Fruit fly (Drosophila melanogaster) whole organism, pupa: ENCODE results near the gene CG42656.

Source experiments
- CG10348 ChIP-seq: fragments of 200-800 bp; sonication (Bioruptor generic); IDR thresholded peaks from 2 replicates; pipeline ENCODE4 v1.3.6; 2022; ENCODE audit warnings: missing biosample characterization, missing genetic modification characterization
- CG12605 ChIP-seq: fragments of 200-800 bp; sonication (Bioruptor generic); IDR thresholded peaks from 2 replicates; pipeline ENCODE4 v1.3.6; 2022; ENCODE audit warnings: missing biosample characterization, missing genetic modification characterization
- CG13204 ChIP-seq: fragments of 200-800 bp; sonication (Bioruptor generic); optimal IDR thresholded peaks from 2 replicates; lab custom pipeline; 2018; ENCODE audit warnings: missing biosample characterization, mild to moderate bottlenecking, missing genetic modification characterization, moderate library complexity
- CG14655 ChIP-seq: fragments of 200-800 bp; sonication (Bioruptor generic); optimal IDR thresholded peaks from 3 replicates; lab custom pipeline; 2017; ENCODE audit warnings: mild to moderate bottlenecking, missing biosample characterization, missing genetic modification reagents, missing genetic modification characterization
- CG15710 ChIP-seq: fragments of 200-800 bp; sonication (Bioruptor generic); optimal IDR thresholded peaks from 2 replicates; lab custom pipeline; 2018; ENCODE audit warnings: missing biosample characterization, mild to moderate bottlenecking, missing genetic modification characterization, moderate library complexity
- CG17806 ChIP-seq: fragments of 200-800 bp; sonication (Bioruptor generic); optimal IDR thresholded peaks from 2 replicates; lab custom pipeline; 2018; ENCODE audit warnings: missing biosample characterization, mild to moderate bottlenecking, missing genetic modification characterization, moderate library complexity
- CG32121 ChIP-seq: fragments of 200-800 bp; sonication (Bioruptor generic); IDR thresholded peaks from 2 replicates; pipeline ENCODE4 v1.3.6; 2022; ENCODE audit warnings: missing biosample characterization, missing genetic modification characterization
- CG34367 ChIP-seq: fragments of 200-800 bp; sonication (Bioruptor generic); optimal IDR thresholded peaks from 2 replicates; lab custom pipeline; 2018; ENCODE audit warnings: missing biosample characterization, mild to moderate bottlenecking, missing genetic modification characterization
- CG4496 ChIP-seq: fragments of 200-800 bp; sonication (Bioruptor generic); IDR thresholded peaks from 3 replicates; pipeline ENCODE4 v1.3.6; 2022; ENCODE audit warnings: missing biosample characterization, missing genetic modification characterization
- CG8159 ChIP-seq: fragments of 200-800 bp; sonication (Bioruptor generic); optimal IDR thresholded peaks from 3 replicates; lab custom pipeline; 2018; ENCODE audit warnings: missing biosample characterization, mild to moderate bottlenecking, missing genetic modification characterization, moderate library complexity
- CG8301 ChIP-seq: fragments of 200-800 bp; sonication (Bioruptor generic); optimal IDR thresholded peaks from 2 replicates; lab custom pipeline; 2018; ENCODE audit warnings: missing biosample characterization, mild to moderate bottlenecking, missing genetic modification characterization
- CG9948 ChIP-seq: fragments of 200-800 bp; sonication (Bioruptor generic); optimal IDR thresholded peaks from 2 replicates; lab custom pipeline; 2018; ENCODE audit warnings: missing biosample characterization, mild to moderate bottlenecking, missing genetic modification characterization, moderate library complexity
- D1 ChIP-seq: fragments of 200-800 bp; sonication (Bioruptor generic); optimal IDR thresholded peaks from 2 replicates; lab custom pipeline; 2018; ENCODE audit warnings: missing biosample characterization, mild to moderate bottlenecking, missing genetic modification characterization, moderate library complexity
- EcR ChIP-seq: fragments of 200-800 bp; sonication (Bioruptor generic); optimal IDR thresholded peaks from 3 replicates; lab custom pipeline; 2019; ENCODE audit warnings: missing biosample characterization, missing genetic modification characterization, mild to moderate bottlenecking, moderate library complexity, missing genetic modification reagents
- Ets98B ChIP-seq: fragments of 200-800 bp; sonication (Bioruptor generic); IDR thresholded peaks from 2 replicates; pipeline ENCODE4 v1.3.6; 2022; ENCODE audit warnings: missing biosample characterization, missing genetic modification characterization
- Pif1A ChIP-seq: fragments of 200-800 bp; sonication (Bioruptor generic); optimal IDR thresholded peaks from 3 replicates; lab custom pipeline; 2016; ENCODE audit warnings: missing biosample characterization, missing genetic modification characterization
- Pif1B ChIP-seq: fragments of 200-800 bp; sonication (Bioruptor generic); optimal IDR thresholded peaks from 3 replicates; lab custom pipeline; 2016; ENCODE audit warnings: missing biosample characterization, missing genetic modification characterization
- Snoo ChIP-seq: fragments of 200-800 bp; sonication (Bioruptor generic); optimal IDR thresholded peaks from 3 replicates; lab custom pipeline; 2017; ENCODE audit warnings: missing biosample characterization, mild to moderate bottlenecking, missing genetic modification characterization, inconsistent platforms
- fd96Ca ChIP-seq: fragments of 200-800 bp; sonication (Bioruptor generic); IDR thresholded peaks from 3 replicates; pipeline ENCODE4 v1.3.6; 2022; ENCODE audit warnings: missing biosample characterization, missing genetic modification characterization
- gl ChIP-seq: fragments of 200-800 bp; sonication (Bioruptor generic); optimal IDR thresholded peaks from 2 replicates; lab custom pipeline; 2018; ENCODE audit warnings: missing biosample characterization, mild to moderate bottlenecking, missing genetic modification characterization
- rn ChIP-seq: fragments of 200-800 bp; sonication (Bioruptor generic); IDR thresholded peaks from 2 replicates; pipeline ENCODE4 v1.3.6; 2022; ENCODE audit warnings: missing biosample characterization, missing genetic modification characterization

CG42656 gene

DNA sequence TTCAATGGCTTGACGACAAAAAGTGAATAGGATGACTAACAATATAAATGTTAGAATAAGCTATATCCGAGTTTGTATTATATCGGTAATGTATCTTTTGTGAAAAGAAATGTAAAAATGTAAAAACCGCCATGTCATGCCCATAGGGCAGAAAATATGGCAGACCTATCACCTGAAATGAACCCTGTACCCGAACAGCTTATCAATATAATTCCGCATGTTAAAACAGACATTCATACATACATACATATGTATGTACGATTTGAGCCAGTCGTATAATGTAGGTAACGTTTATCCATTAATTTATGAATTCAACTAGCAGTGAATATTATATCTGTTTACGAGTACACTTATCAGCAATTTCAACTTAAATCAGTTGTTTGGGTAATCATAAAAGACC lies 3.2 kb downstream of the CG42656 start:
- TF ChIP-seq CG9948 (tag; lab: Kevin White, UChicago) (no peak), rn (GFP tag; lab: Robert Waterston, UW) (no peak), Snoo (no peak), CG8301 (no peak), CG12605 (no peak), D1 (tag; lab: Kevin White, UChicago) (no peak), Pif1B (GFP tag; lab: Kevin White, UChicago) (no peak), CG17806 (tag; lab: Kevin White, UChicago) (no peak), gl (tag; lab: Kevin White, UChicago) (no peak), CG34367 (tag; lab: Kevin White, UChicago) (no peak), EcR (GFP tag; lab: Kevin White, UChicago) (no peak), CG4496 (GFP tag; lab: Robert Waterston, UW) (no peak), fd96Ca (GFP tag; lab: Robert Waterston, UW) (no peak), CG15710 (tag; lab: Kevin White, UChicago) (no peak), CG8159 (no peak), Pif1A (GFP tag; lab: Kevin White, UChicago) (no peak), CG32121 (GFP tag; lab: Robert Waterston, UW) (no peak), CG10348 (GFP tag; lab: Robert Waterston, UW) (no peak)

DNA sequence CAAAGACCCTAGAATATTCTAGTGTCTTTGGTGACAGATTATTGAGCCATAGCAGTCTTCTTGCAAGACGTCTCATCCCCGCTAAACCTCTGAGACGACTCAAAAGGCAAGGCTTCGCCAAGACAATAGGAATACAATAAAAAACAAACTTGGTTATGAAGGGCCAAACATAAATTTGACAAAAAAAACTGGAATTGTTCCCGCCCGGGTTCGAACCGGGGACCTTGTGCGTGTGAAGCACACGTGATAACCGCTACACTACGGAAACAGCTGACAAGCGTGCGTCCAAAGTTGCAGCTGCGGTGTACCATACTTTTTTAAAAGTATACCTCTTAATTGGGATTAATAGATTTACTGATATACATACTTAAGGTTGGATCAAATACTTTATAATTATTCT lies 17.4 kb downstream of the CG42656 start:
- TF ChIP-seq gl (tag; lab: Kevin White, UChicago) (no peak), EcR (GFP tag; lab: Kevin White, UChicago) (no peak), CG10348 (GFP tag; lab: Robert Waterston, UW) (no peak), CG9948 (tag; lab: Kevin White, UChicago) (no peak), Ets98B (GFP tag; lab: Robert Waterston, UW) (no peak), rn (GFP tag; lab: Robert Waterston, UW) (no peak), CG32121 (GFP tag; lab: Robert Waterston, UW) (no peak), Pif1B (GFP tag; lab: Kevin White, UChicago) (no peak), CG8301 (no peak), D1 (tag; lab: Kevin White, UChicago) (no peak), CG8159 (no peak), CG4496 (GFP tag; lab: Robert Waterston, UW) (no peak), fd96Ca (GFP tag; lab: Robert Waterston, UW) (no peak), CG14655 (no peak), CG13204 (GFP tag; lab: Kevin White, UChicago) (no peak), CG17806 (tag; lab: Kevin White, UChicago) (no peak), CG12605 (no peak), Pif1A (GFP tag; lab: Kevin White, UChicago) (no peak), CG34367 (tag; lab: Kevin White, UChicago) (no peak), CG15710 (tag; lab: Kevin White, UChicago) (no peak)

DNA sequence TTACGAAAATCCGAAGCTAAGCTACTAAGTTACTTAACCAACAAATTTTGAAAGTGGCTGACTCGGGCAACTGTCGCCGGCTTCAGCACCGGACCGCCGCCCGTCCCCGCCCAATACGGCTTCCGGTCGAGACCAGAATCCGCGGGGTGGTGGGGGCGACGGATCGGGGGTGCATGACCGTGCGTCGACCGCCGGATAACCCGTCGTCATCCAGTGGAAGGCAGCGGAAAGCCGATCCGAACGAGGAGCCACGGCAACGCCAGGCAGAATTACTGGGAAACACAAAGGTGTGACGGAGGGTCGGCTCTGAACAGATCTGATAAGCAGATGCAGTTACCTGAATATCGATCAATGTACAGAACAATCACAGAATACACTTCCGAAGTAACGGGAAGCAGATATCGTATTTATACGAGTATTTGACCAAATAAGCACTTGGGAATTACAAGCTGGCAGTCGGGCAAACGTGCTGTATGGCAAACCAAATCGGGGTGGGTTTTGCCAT lies 18.4 kb downstream of the CG42656 start:
- TF ChIP-seq CG4496 (GFP tag; lab: Robert Waterston, UW) (peak; percentile 96), CG13204 (GFP tag; lab: Kevin White, UChicago) (peak; percentile 100), CG9948 (tag; lab: Kevin White, UChicago) (no peak), CG12605 (peak; percentile 73), CG10348 (GFP tag; lab: Robert Waterston, UW) (no peak), Ets98B (GFP tag; lab: Robert Waterston, UW) (peak; percentile 79), rn (GFP tag; lab: Robert Waterston, UW) (no peak), CG8159 (peak; percentile 44), CG34367 (tag; lab: Kevin White, UChicago) (peak; percentile 26), fd96Ca (GFP tag; lab: Robert Waterston, UW) (peak; percentile 80; the same call in 2 of the 3 replicates), CG17806 (tag; lab: Kevin White, UChicago) (peak; percentile 31), CG32121 (GFP tag; lab: Robert Waterston, UW) (peak; percentile 68; the same call in 1 of the 2 replicates), Pif1A (GFP tag; lab: Kevin White, UChicago) (peak; percentile 64), D1 (tag; lab: Kevin White, UChicago) (no peak), CG8301 (peak; percentile 35), CG15710 (tag; lab: Kevin White, UChicago) (peak; percentile 29), Pif1B (GFP tag; lab: Kevin White, UChicago) (peak; percentile 53), CG14655 (peak; percentile 73), Snoo (peak; percentile 66), EcR (GFP tag; lab: Kevin White, UChicago) (peak; percentile 99), gl (tag; lab: Kevin White, UChicago) (peak; percentile 71)

DNA sequence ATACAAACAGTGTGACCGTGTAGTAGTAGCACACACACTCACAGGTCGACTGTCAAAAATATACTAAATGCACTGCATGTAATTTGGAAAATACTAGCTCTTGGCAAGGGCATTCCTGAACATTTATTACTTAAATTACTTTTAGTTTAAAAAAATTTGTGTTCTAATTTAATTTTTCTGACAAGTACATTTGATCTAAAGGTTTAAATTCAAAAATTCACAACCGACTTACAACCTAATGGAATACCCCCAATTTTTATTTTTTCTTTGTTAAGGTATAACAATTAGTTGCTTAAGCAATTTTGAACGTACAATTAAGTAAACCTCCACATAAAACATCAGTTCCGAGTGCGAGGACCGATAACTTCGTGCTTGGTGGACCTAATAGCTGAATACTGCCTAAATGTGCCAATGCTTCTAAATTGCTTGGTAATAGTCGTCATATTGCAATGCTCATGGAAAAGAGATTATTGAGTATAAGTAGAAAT lies 19.3 kb downstream of the CG42656 start, which contains the start of gene CG1142:
Gene CG1142 (minus strand): TSS at position 15 of the 488 bp plus-strand sequence.
- TF ChIP-seq CG10348 (GFP tag; lab: Robert Waterston, UW), result peak; percentile 92
- TF ChIP-seq Pif1B (GFP tag; lab: Kevin White, UChicago), result peak; percentile 89
- TF ChIP-seq fd96Ca (GFP tag; lab: Robert Waterston, UW), result peak; percentile 73; the same call in 2 of the 3 replicates
- peak; percentile 99 for TF ChIP-seq CG12605
- peak; percentile 84 for TF ChIP-seq CG13204 (GFP tag; lab: Kevin White, UChicago)
- TF ChIP-seq CG34367 (tag; lab: Kevin White, UChicago), result peak; percentile 99
- TF ChIP-seq rn (GFP tag; lab: Robert Waterston, UW), result peak; percentile 97
- TF ChIP-seq D1 (tag; lab: Kevin White, UChicago), result peak; percentile 95
- TF ChIP-seq CG32121 (GFP tag; lab: Robert Waterston, UW), result peak; percentile 98
- TF ChIP-seq CG17806 (tag; lab: Kevin White, UChicago), result peak; percentile 99
- peak; percentile 99 for TF ChIP-seq CG4496 (GFP tag; lab: Robert Waterston, UW)
- peak; percentile 86 for TF ChIP-seq Pif1A (GFP tag; lab: Kevin White, UChicago)
- TF ChIP-seq gl (tag; lab: Kevin White, UChicago), result peak; percentile 95
- peak; percentile 92 for TF ChIP-seq Snoo
- TF ChIP-seq CG14655, result peak; percentile 97
- peak; percentile 52 for TF ChIP-seq EcR (GFP tag; lab: Kevin White, UChicago)
- peak; percentile 99 for TF ChIP-seq CG8159
- peak; percentile 98 for TF ChIP-seq Ets98B (GFP tag; lab: Robert Waterston, UW)
- TF ChIP-seq CG15710 (tag; lab: Kevin White, UChicago), result peak; percentile 99
- TF ChIP-seq CG8301, result peak; percentile 98
- peak; percentile 98 for TF ChIP-seq CG9948 (tag; lab: Kevin White, UChicago)
